Worm (Caenorhabditis elegans): ENCODE data around the gene F26C11.1.

F26C11.1 gene

DNA sequence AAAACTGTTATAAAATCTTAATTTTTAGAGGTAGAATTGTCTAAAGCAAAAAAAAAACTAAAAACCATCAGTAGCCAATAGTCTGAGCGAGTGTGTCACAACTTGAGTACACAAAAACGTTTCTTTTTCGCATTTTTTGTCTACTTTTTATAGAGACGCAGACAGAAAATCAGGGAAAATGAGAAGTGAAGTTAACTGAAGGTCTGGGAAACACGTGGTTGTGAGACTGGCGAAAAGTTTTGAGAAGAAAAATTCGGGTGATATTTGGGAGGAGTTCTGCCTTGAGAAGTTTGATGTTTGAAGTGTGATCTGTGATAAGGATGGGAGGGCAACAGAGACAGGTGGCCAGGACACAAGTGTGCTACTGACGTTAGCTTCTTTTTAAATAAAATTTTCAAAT is 43.1 kb downstream of the F26C11.1 start (continued):
- TF ChIP-seq hlh-26 (GFP tag; conservative IDR thresholded peaks at IDR 0.05) (no peak), ceh-58 (GFP tag; IDR thresholded peaks at IDR 0.05) (no peak), tbp1 (GFP tag; optimal IDR thresholded peaks at IDR 0.05) (peak; percentile 38), F33H1.4 (GFP tag; IDR thresholded peaks at IDR 0.05) (no peak), mxl-1 (tag; optimal IDR thresholded peaks at IDR 0.05) (no peak), zfh-2 (GFP tag; conservative IDR thresholded peaks at IDR 0.05) (no peak), K11D2.4 (GFP tag; IDR thresholded peaks at IDR 0.05) (no peak), egl-44 (GFP tag; IDR thresholded peaks at IDR 0.05) (no peak), nhr-27 (tag; optimal IDR thresholded peaks at IDR 0.05) (no peak), die-1 (tag; optimal IDR thresholded peaks at IDR 0.05) (peak; percentile 32), lin-40 (tag; optimal IDR thresholded peaks at IDR 0.05) (peak; percentile 73), Y53G8AR.9 (GFP tag; conservative IDR thresholded peaks at IDR 0.05) (0 out of 2 replicates have a peak, but pooled peaks have one; percentile 26), dox-1 (GFP tag; IDR thresholded peaks at IDR 0.05) (no peak), ztf-22 (GFP tag; optimal IDR thresholded peaks at IDR 0.05) (no peak), fkh-3 (tag; optimal IDR thresholded peaks at IDR 0.05) (no peak), ceh-40 (GFP tag; IDR thresholded peaks at IDR 0.05) (no peak), nhr-80 (tag; optimal IDR thresholded peaks at IDR 0.05) (peak; percentile 81), snpc-1.1 (tag; optimal IDR thresholded peaks at IDR 0.05; ENCODE audit: insufficient read depth) (no peak), unc-62 (GFP tag; optimal IDR thresholded peaks at IDR 0.05) (no peak), madf-10 (tag; optimal IDR thresholded peaks at IDR 0.05) (peak; percentile 34), nhr-90 (tag; optimal IDR thresholded peaks at IDR 0.05) (peak; percentile 28), rpc-1 (optimal IDR thresholded peaks at IDR 0.05) (no peak), rpc-1 (tag; optimal IDR thresholded peaks at IDR 0.05) (no peak), snpc-4 (GFP tag; optimal IDR thresholded peaks at IDR 0.05) (no peak), snpc-4 (tag; optimal IDR thresholded peaks at IDR 0.05) (peak in 2 of 4 experiments; percentile 19 to 38), ceh-27 (GFP tag; optimal IDR thresholded peaks at IDR 0.05) (peak; percentile 3), F52B5.7 (tag; optimal IDR thresholded peaks at IDR 0.05) (no peak), ekl-4 (GFP tag; IDR thresholded peaks at IDR 0.05) (0 out of 2 replicates have a peak, but pooled peaks have one; percentile 19), tlf-1 (GFP tag; optimal IDR thresholded peaks at IDR 0.05) (no peak), B0035.1 (tag; optimal IDR thresholded peaks at IDR 0.05) (no peak), B0336.3 (GFP tag; IDR thresholded peaks at IDR 0.05) (peak; percentile 49), mcd-1 (GFP tag; IDR thresholded peaks at IDR 0.05) (peak; percentile 47; the same call in 1 of the 2 replicates), pha-4 (tag; optimal IDR thresholded peaks at IDR 0.05) (peak; percentile 40), ztf-26 (tag; optimal IDR thresholded peaks at IDR 0.05) (peak; percentile 69)

DNA sequence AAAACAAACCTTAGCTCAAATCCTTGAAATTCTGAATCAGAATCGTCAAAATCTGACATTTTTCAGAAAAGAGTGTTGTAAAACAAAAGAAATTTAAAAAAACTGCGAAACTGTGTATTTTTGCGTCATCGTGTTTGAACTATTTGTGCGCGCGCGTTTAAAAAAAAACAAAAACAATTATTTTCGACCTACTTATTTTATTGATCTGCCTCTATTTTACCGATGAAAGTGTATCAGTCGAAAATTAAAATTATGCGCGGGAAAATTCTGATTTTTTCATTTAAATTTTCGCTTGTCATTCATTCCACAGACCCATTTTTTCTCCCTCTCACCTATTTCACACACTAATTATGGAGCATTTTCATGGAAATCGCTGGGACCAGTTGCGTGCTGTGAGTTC is 44.3 kb downstream of the F26C11.1 start, which contains the start of the genes C05C10.7 and C05C10.5:
Gene C05C10.7 (minus strand): TSS at position 95 of the 400 bp plus-strand sequence.
Gene C05C10.5 (plus strand): TSS at position 164 of the 400 bp plus-strand sequence.
- TF ChIP-seq mel-28 (tag; optimal IDR thresholded peaks at IDR 0.05; ENCODE audit: borderline replicate concordance), result no peak
- TF ChIP-seq ceh-40 (GFP tag; IDR thresholded peaks at IDR 0.05), result no peak
- TF ChIP-seq ztf-25 (GFP tag; IDR thresholded peaks at IDR 0.05), result no peak
- peak; percentile 69 for TF ChIP-seq athp-1 (tag; optimal IDR thresholded peaks at IDR 0.05)
- no peak for TF ChIP-seq T07F8.4 (tag; optimal IDR thresholded peaks at IDR 0.05)
- TF ChIP-seq ztf-3 (GFP tag; optimal IDR thresholded peaks at IDR 0.05), result no peak
- TF ChIP-seq mxl-1 (tag; optimal IDR thresholded peaks at IDR 0.05), result no peak
- no peak for TF ChIP-seq egrh-3 (GFP tag; IDR thresholded peaks at IDR 0.05)
- TF ChIP-seq F37B4.10 (GFP tag; IDR thresholded peaks at IDR 0.05), result no peak
- no peak for TF ChIP-seq F55B11.4 (tag; optimal IDR thresholded peaks at IDR 0.05; ENCODE audit: borderline replicate concordance, insufficient read depth)
- TF ChIP-seq ztf-26 (tag; optimal IDR thresholded peaks at IDR 0.05), result no peak
- peak; percentile 42 for TF ChIP-seq tbp1 (GFP tag; optimal IDR thresholded peaks at IDR 0.05)
- no peak for TF ChIP-seq ceh-79 (tag; optimal IDR thresholded peaks at IDR 0.05)
- TF ChIP-seq lsy-27 (tag; optimal IDR thresholded peaks at IDR 0.05; ENCODE audit: borderline replicate concordance, insufficient read depth), result no peak
- TF ChIP-seq efl-1 (GFP tag; optimal IDR thresholded peaks at IDR 0.05), result peak; percentile 97
- peak; percentile 78 for TF ChIP-seq ekl-4 (GFP tag; IDR thresholded peaks at IDR 0.05)
- no peak for TF ChIP-seq F57C9.4 (tag; optimal IDR thresholded peaks at IDR 0.05)
- no peak for TF ChIP-seq nhr-179 (tag; optimal IDR thresholded peaks at IDR 0.05)
- TF ChIP-seq lin-35 (GFP tag; optimal IDR thresholded peaks at IDR 0.05), result peak in 1 of 3 experiments; percentile 57
- TF ChIP-seq ztf-22 (GFP tag; optimal IDR thresholded peaks at IDR 0.05), result no peak
- TF ChIP-seq K11D2.4 (GFP tag; IDR thresholded peaks at IDR 0.05), result no peak
- no peak for TF ChIP-seq B0261.1 (tag; optimal IDR thresholded peaks at IDR 0.05)
- TF ChIP-seq pbrm-1 (GFP tag; IDR thresholded peaks at IDR 0.05), result no peak
